Fruit fly (Drosophila melanogaster) whole organism, embryonic: ENCODE results near the gene CG7579.

Source experiments
- Awh ChIP-seq: fragments of 200-800 bp; sonication (Bioruptor generic); IDR thresholded peaks from 2 replicates; pipeline ENCODE4, ENCODE4 v1.3.6; 2022; ENCODE audit warnings: missing biosample characterization, missing genetic modification characterization
- CG10979 ChIP-seq: fragments of 200-800 bp; sonication (Bioruptor generic); optimal IDR thresholded peaks from 2 replicates; lab custom pipeline; 2018; ENCODE audit warnings: missing biosample characterization, mild to moderate bottlenecking, missing genetic modification characterization, moderate library complexity
- CG11695 ChIP-seq: fragments of 200-800 bp; sonication (Bioruptor generic); IDR thresholded peaks from 3 replicates; pipeline ENCODE4 v1.3.6; 2022; ENCODE audit warnings: missing biosample characterization, missing genetic modification characterization
- CG12155 ChIP-seq: fragments of 200-800 bp; sonication (Bioruptor generic); optimal IDR thresholded peaks from 3 replicates; lab custom pipeline; 2016; ENCODE audit warnings: missing biosample characterization, missing genetic modification characterization
- CG12219 ChIP-seq: fragments of 200-800 bp; sonication (Bioruptor generic); optimal IDR thresholded peaks from 3 replicates; lab custom pipeline; 2018; ENCODE audit warnings: missing biosample characterization, mild to moderate bottlenecking, missing genetic modification characterization
- CG12391 ChIP-seq: fragments of 200-800 bp; sonication (Bioruptor generic); optimal IDR thresholded peaks from 3 replicates; lab custom pipeline; 2018; ENCODE audit warnings: missing biosample characterization, mild to moderate bottlenecking, missing genetic modification characterization, moderate library complexity
- CG13296 ChIP-seq: fragments of 200-800 bp; sonication (Bioruptor generic); optimal IDR thresholded peaks from 3 replicates; lab custom pipeline; 2018; ENCODE audit warnings: missing biosample characterization, mild to moderate bottlenecking, missing genetic modification characterization
- CG13624 ChIP-seq: fragments of 200-800 bp; sonication (Bioruptor generic); optimal IDR thresholded peaks from 2 replicates; lab custom pipeline; 2016; ENCODE audit warnings: missing biosample characterization, missing genetic modification characterization
- CG15479 ChIP-seq: fragments of 200-800 bp; sonication (Bioruptor generic); optimal IDR thresholded peaks from 3 replicates; lab custom pipeline; 2019; ENCODE audit warnings: missing biosample characterization, mild to moderate bottlenecking, missing genetic modification characterization, moderate library complexity
- CG16813 ChIP-seq: fragments of 200-800 bp; sonication (Bioruptor generic); IDR thresholded peaks from 3 replicates; pipeline ENCODE4 v1.3.6; 2022; ENCODE audit warnings: missing biosample characterization, missing genetic modification characterization; ENCODE audit not compliant: partially characterized antibody
- CG17328 ChIP-seq: fragments of 200-800 bp; sonication (Bioruptor generic); IDR thresholded peaks from 2 replicates; pipeline ENCODE4 v1.3.6; 2022; ENCODE audit warnings: missing biosample characterization, missing genetic modification characterization
- CG2202 ChIP-seq: fragments of 200-800 bp; sonication (Bioruptor generic); optimal IDR thresholded peaks from 2 replicates; lab custom pipeline; 2018; ENCODE audit warnings: missing biosample characterization, mild to moderate bottlenecking, missing genetic modification characterization
- CG2712 ChIP-seq: fragments of 200-800 bp; optimal IDR thresholded peaks from 3 replicates; lab custom pipeline; 2019; ENCODE audit warnings: missing biosample characterization, mild to moderate bottlenecking, missing genetic modification characterization, moderate library complexity
- CG30020 ChIP-seq: fragments of 200-800 bp; optimal IDR thresholded peaks from 2 replicates; lab custom pipeline; 2019; ENCODE audit warnings: missing biosample characterization, mild to moderate bottlenecking, missing genetic modification characterization, moderate library complexity
- CG4404 ChIP-seq: fragments of 200-800 bp; sonication (Bioruptor generic); IDR thresholded peaks from 2 replicates; pipeline ENCODE4 v1.3.6; 2022; ENCODE audit warnings: missing biosample characterization, missing genetic modification characterization
- CG4424 ChIP-seq: fragments of 200-800 bp; sonication (Bioruptor generic); optimal IDR thresholded peaks from 3 replicates; lab custom pipeline; 2016; ENCODE audit warnings: missing biosample characterization, missing genetic modification characterization
- CG6689 ChIP-seq: fragments of 200-800 bp; sonication (Bioruptor generic); IDR thresholded peaks from 2 replicates; pipeline ENCODE4 v1.3.6; 2022; ENCODE audit warnings: missing biosample characterization, missing genetic modification characterization
- CG7928 ChIP-seq: fragments of 200-800 bp; sonication (Bioruptor generic); optimal IDR thresholded peaks from 2 replicates; lab custom pipeline; 2017; ENCODE audit warnings: missing biosample characterization, mild to moderate bottlenecking, missing genetic modification characterization
- CHES-1-like ChIP-seq: fragments of 200-800 bp; sonication (Bioruptor generic); optimal IDR thresholded peaks from 2 replicates; lab custom pipeline; 2016; ENCODE audit warnings: missing biosample characterization, missing genetic modification characterization
- CkIIα-i1 ChIP-seq: fragments of 200-800 bp; sonication (Bioruptor generic); IDR thresholded peaks from 2 replicates; pipeline ENCODE4 v1.3.6; 2022; ENCODE audit warnings: missing biosample characterization, missing genetic modification characterization
- D ChIP-seq, 2 experiments: fragments of 200-800 bp in 1 of 2; fragments of >200 bp in 1 of 2; sonication (Bioruptor generic) in 1 of 2; optimal IDR thresholded peaks; 2 replicates in 1 of 2; 3 replicates in 1 of 2; lab custom pipeline; 2017; ENCODE audit warnings: mild to moderate bottlenecking in 1 of 2, missing biosample characterization in 1 of 2, missing genetic modification characterization in 1 of 2, missing genetic modification reagents in 1 of 2
- Fer2 ChIP-seq: fragments of 200-800 bp; sonication (Bioruptor generic); optimal IDR thresholded peaks from 2 replicates; lab custom pipeline; 2018; ENCODE audit warnings: missing biosample characterization, mild to moderate bottlenecking, missing genetic modification characterization, moderate library complexity
- Fer3 ChIP-seq: fragments of 200-800 bp; sonication (Bioruptor generic); optimal IDR thresholded peaks from 2 replicates; lab custom pipeline; 2018; ENCODE audit warnings: missing biosample characterization, mild to moderate bottlenecking, missing genetic modification characterization, moderate library complexity
- Hmx ChIP-seq: fragments of 200-800 bp; sonication (Bioruptor generic); optimal IDR thresholded peaks from 2 replicates; lab custom pipeline; 2016; ENCODE audit warnings: missing biosample characterization, missing genetic modification characterization
- Hsf ChIP-seq: fragments of 200-800 bp; sonication (Bioruptor generic); optimal IDR thresholded peaks from 3 replicates; lab custom pipeline; 2016; ENCODE audit warnings: missing biosample characterization, missing genetic modification characterization
- Lhr ChIP-seq: fragments of 200-800 bp; sonication (Bioruptor generic); optimal IDR thresholded peaks from 3 replicates; lab custom pipeline; 2017; ENCODE audit warnings: mild to moderate bottlenecking, missing biosample characterization, missing genetic modification reagents, missing genetic modification characterization
- Nf-YB ChIP-seq: fragments of 200-800 bp; sonication (Bioruptor generic); optimal IDR thresholded peaks from 3 replicates; lab custom pipeline; 2019; ENCODE audit warnings: missing biosample characterization, mild to moderate bottlenecking, missing genetic modification characterization, moderate library complexity
- Rx ChIP-seq: fragments of 200-800 bp; sonication (Bioruptor generic); IDR thresholded peaks from 2 replicates; pipeline ENCODE4 v1.3.6; 2022; ENCODE audit warnings: missing biosample characterization, missing genetic modification characterization
- Stat92E ChIP-seq, 3 experiments: fragments of >200 bp in 2 of 3; fragments of 200-800 bp in 1 of 3; sonication (Bioruptor generic) in 1 of 3; optimal IDR thresholded peaks; 2 replicates each; lab custom pipeline; 2017 to 2019; ENCODE audit warnings: missing biosample characterization in 3 of 3, missing genetic modification characterization in 3 of 3, mild to moderate bottlenecking in 1 of 3, moderate library complexity in 1 of 3
- ac ChIP-seq: fragments of 200-800 bp; sonication (Bioruptor generic); optimal IDR thresholded peaks from 3 replicates; lab custom pipeline; 2017; ENCODE audit warnings: missing biosample characterization, mild to moderate bottlenecking, missing genetic modification characterization
- ara ChIP-seq: fragments of 200-800 bp; sonication (Bioruptor generic); IDR thresholded peaks from 2 replicates; pipeline ENCODE4 v1.3.6; 2022; ENCODE audit warnings: missing biosample characterization, missing genetic modification characterization
- bsh ChIP-seq, 2 experiments: fragments of 200-800 bp; sonication (Bioruptor generic); optimal IDR thresholded peaks; 2 replicates each; lab custom pipeline; 2017 to 2018; ENCODE audit warnings: mild to moderate bottlenecking in 2 of 2, missing biosample characterization in 2 of 2, missing genetic modification characterization in 2 of 2, moderate library complexity in 1 of 2
- dmrt11E ChIP-seq: fragments of 200-800 bp; sonication (Bioruptor generic); optimal IDR thresholded peaks from 3 replicates; lab custom pipeline; 2018; ENCODE audit warnings: missing biosample characterization, mild to moderate bottlenecking, missing genetic modification characterization, moderate library complexity
- gcm2 ChIP-seq: fragments of 200-800 bp; sonication (Bioruptor generic); optimal IDR thresholded peaks from 2 replicates; lab custom pipeline; 2016; ENCODE audit warnings: missing biosample characterization, missing genetic modification characterization
- grau ChIP-seq: fragments of 200-800 bp; optimal IDR thresholded peaks from 3 replicates; lab custom pipeline; 2019; ENCODE audit warnings: missing biosample characterization, mild to moderate bottlenecking, missing genetic modification characterization, moderate library complexity
- grn ChIP-seq: fragments of 200-800 bp; sonication (Bioruptor generic); optimal IDR thresholded peaks from 3 replicates; lab custom pipeline; 2017; ENCODE audit warnings: missing biosample characterization, missing genetic modification characterization
- jing ChIP-seq: fragments of 200-800 bp; sonication (Bioruptor generic); optimal IDR thresholded peaks from 2 replicates; lab custom pipeline; 2018; ENCODE audit warnings: missing biosample characterization, mild to moderate bottlenecking, missing genetic modification characterization
- lab ChIP-seq: fragments of 200-800 bp; sonication (Bioruptor generic); optimal IDR thresholded peaks from 3 replicates; lab custom pipeline; 2017; ENCODE audit warnings: missing biosample characterization, missing genetic modification characterization, mild to moderate bottlenecking, moderate library complexity, missing genetic modification reagents
- onecut ChIP-seq: fragments of 200-800 bp; sonication (Bioruptor generic); IDR thresholded peaks from 2 replicates; pipeline ENCODE4 v1.3.6; 2022; ENCODE audit warnings: missing biosample characterization, missing genetic modification characterization
- sens ChIP-seq: fragments of 200-800 bp; sonication (Bioruptor generic); peaks from one replicate; lab custom pipeline; 2016; ENCODE audit warnings: missing biosample characterization, missing genetic modification characterization
- slou ChIP-seq: fragments of 200-800 bp; sonication (Bioruptor generic); optimal IDR thresholded peaks from 3 replicates; lab custom pipeline; 2016; ENCODE audit warnings: missing biosample characterization, missing genetic modification characterization
- sr ChIP-seq: fragments of 200-800 bp; sonication (Bioruptor generic); IDR thresholded peaks from 3 replicates; pipeline ENCODE4 v1.3.6; 2022; ENCODE audit warnings: missing biosample characterization, missing genetic modification characterization
- tll ChIP-seq, 2 experiments: fragments of 200-800 bp in 1 of 2; fragments of >200 bp in 1 of 2; sonication (Bioruptor generic) in 1 of 2; optimal IDR thresholded peaks; 2 replicates each; lab custom pipeline; 2017 to 2019; ENCODE audit warnings: missing biosample characterization in 2 of 2, missing genetic modification characterization in 2 of 2, mild to moderate bottlenecking in 1 of 2, moderate library complexity in 1 of 2
- tup ChIP-seq: fragments of 200-800 bp; sonication (Bioruptor generic); optimal IDR thresholded peaks from 2 replicates; lab custom pipeline; 2016; ENCODE audit warnings: missing biosample characterization, mild to moderate bottlenecking, missing genetic modification characterization, moderate library complexity
- zen ChIP-seq: fragments of 200-800 bp; sonication (Bioruptor generic); optimal IDR thresholded peaks from 3 replicates; lab custom pipeline; 2018; ENCODE audit warnings: missing biosample characterization, mild to moderate bottlenecking, missing genetic modification characterization, moderate library complexity
- zf30C ChIP-seq: fragments of 200-800 bp; sonication (Bioruptor generic); optimal IDR thresholded peaks from 3 replicates; lab custom pipeline; 2018; ENCODE audit warnings: missing biosample characterization, mild to moderate bottlenecking, missing genetic modification characterization
- zfh1 ChIP-seq: fragments of 200-800 bp; sonication (Bioruptor generic); IDR thresholded peaks from 3 replicates; pipeline ENCODE4 v1.3.6; 2022; ENCODE audit warnings: missing biosample characterization, missing genetic modification characterization

Gene CG7579

DNA sequence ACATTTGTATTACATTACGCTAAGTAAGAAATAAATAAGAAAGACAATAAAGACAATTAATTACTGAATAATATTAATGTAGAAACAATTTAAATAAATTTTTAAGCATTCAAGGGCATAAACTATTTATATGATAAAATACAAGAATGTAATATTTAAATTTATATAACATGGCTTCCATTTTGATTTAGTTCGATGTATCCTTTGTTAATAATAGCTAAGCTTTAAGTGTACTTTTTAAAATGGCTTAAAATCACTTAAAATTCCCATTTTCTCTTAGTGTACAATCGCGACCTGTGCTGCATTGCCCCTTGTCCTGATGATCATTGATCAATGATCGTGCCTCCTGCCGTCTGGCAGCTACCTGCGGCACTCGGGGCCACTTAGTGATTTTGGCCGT lies 12.8 kb downstream of the CG7579 start (continued):
- TF ChIP-seq CG10979: peak; percentile 76
- peak; percentile 13 for TF ChIP-seq CG4424 (GFP tag; lab: Kevin White, UChicago)
- TF ChIP-seq lab (GFP tag; lab: Kevin White, UChicago): no peak
- TF ChIP-seq CG2202: no peak
- TF ChIP-seq zfh1 (GFP tag; lab: Robert Waterston, UW): 0 out of 3 replicates have a peak, but pooled peaks have one; percentile 12
- TF ChIP-seq Nf-YB: peak; percentile 5
- peak; percentile 30 for TF ChIP-seq grau (tag; lab: Kevin White, UChicago)
- TF ChIP-seq CG2712 (tag; lab: Kevin White, UChicago): peak; percentile 74
- peak; percentile 54 for TF ChIP-seq CG12391 (tag; lab: Kevin White, UChicago)
- TF ChIP-seq CkIIα-i1 (GFP tag; lab: Robert Waterston, UW): no peak
- peak; percentile 86 for TF ChIP-seq dmrt11E (tag; lab: Kevin White, UChicago)

- TF ChIP-seq CG13296 (GFP tag; lab: Kevin White, UChicago) (no peak), sr (GFP tag; lab: Robert Waterston, UW) (no peak), CG12219 (GFP tag; lab: Kevin White, UChicago) (no peak), CG7928 (GFP tag; lab: Kevin White, UChicago) (no peak), Awh (GFP tag; lab: Robert Waterston, UW) (peak; percentile 50; the same call in 1 of the 2 replicates), slou (GFP tag; lab: Kevin White, UChicago) (no peak), tup (GFP tag; lab: Kevin White, UChicago) (no peak), gcm2 (GFP tag; lab: Kevin White, UChicago) (no peak), CG15479 (GFP tag; lab: Kevin White, UChicago) (no peak), CHES-1-like (GFP tag; lab: Kevin White, UChicago) (no peak), bsh (GFP tag; optimal IDR thresholded peaks at IDR 0.05; lab: Kevin White, UChicago) (no peak), CG17328 (GFP tag; lab: Robert Waterston, UW) (no peak), grn (GFP tag; lab: Kevin White, UChicago) (peak; percentile 75), Hsf (GFP tag; lab: Kevin White, UChicago) (no peak), jing (GFP tag; lab: Kevin White, UChicago) (no peak), CG13624 (GFP tag; lab: Kevin White, UChicago) (no peak), Stat92E (GFP tag; optimal IDR thresholded peaks at IDR 0.05; lab: Kevin White, UChicago) (peak in 1 of 3 experiments; percentile 81), D (optimal IDR thresholded peaks at IDR 0.05; lab: Kevin White, UChicago) (no peak), D (GFP tag; optimal IDR thresholded peaks at IDR 0.05; lab: Kevin White, UChicago) (no peak)
Observed at dm6 chr3L:15669939-15670338, 13.3 kb downstream of the CG7579 start.

- no peak for TF ChIP-seq Rx (GFP tag; lab: Robert Waterston, UW)
- peak; percentile 55 for TF ChIP-seq CG4404
- TF ChIP-seq sens (GFP tag; lab: Kevin White, UChicago): peak; percentile 30
- no peak for TF ChIP-seq Hmx (GFP tag; lab: Kevin White, UChicago)
- no peak for TF ChIP-seq CG12391 (tag; lab: Kevin White, UChicago)
- TF ChIP-seq CG6689 (GFP tag; lab: Robert Waterston, UW): no peak
- TF ChIP-seq CG11695 (GFP tag; lab: Robert Waterston, UW): no peak
- peak; percentile 65 for TF ChIP-seq zf30C (GFP tag; lab: Kevin White, UChicago)
- no peak for TF ChIP-seq Fer2
- no peak for TF ChIP-seq onecut (GFP tag; lab: Robert Waterston, UW)
- TF ChIP-seq CG12155 (GFP tag; lab: Kevin White, UChicago): no peak
- TF ChIP-seq zen: peak; percentile 84
- TF ChIP-seq Lhr (GFP tag; lab: Kevin White, UChicago): no peak
- TF ChIP-seq CG16813 (GFP tag; lab: Robert Waterston, UW): no peak
- no peak for TF ChIP-seq tll (GFP tag; optimal IDR thresholded peaks at IDR 0.05; lab: Kevin White, UChicago)
- no peak for TF ChIP-seq CG30020 (tag; lab: Kevin White, UChicago)
- TF ChIP-seq Fer3: no peak
- peak; percentile 5 for TF ChIP-seq CG10979
- TF ChIP-seq ac (GFP tag; lab: Kevin White, UChicago): peak; percentile 19
- TF ChIP-seq ara (GFP tag; lab: Robert Waterston, UW): 0 out of 2 replicates have a peak, but pooled peaks have one; percentile 5
Observed at dm6 chr3L:15665741-15666140, 17.5 kb downstream of the CG7579 start.
